Worm (Caenorhabditis elegans) whole organism, dauer: ENCODE measurements around the gene str-227.
"Not testable (repeated sequence)": the region's sequence is repeated elsewhere in the genome, so short reads cannot be mapped to it uniquely, and the experiment has no call there.

Source experiments
- unc-62 ChIP-seq: sonication (generic microtip); optimal IDR thresholded peaks from 2 replicates; lab custom pipeline; 2017; ENCODE audit warnings: missing biosample characterization, missing genetic modification reagents, missing genetic modification characterization

The str-227 gene

DNA sequence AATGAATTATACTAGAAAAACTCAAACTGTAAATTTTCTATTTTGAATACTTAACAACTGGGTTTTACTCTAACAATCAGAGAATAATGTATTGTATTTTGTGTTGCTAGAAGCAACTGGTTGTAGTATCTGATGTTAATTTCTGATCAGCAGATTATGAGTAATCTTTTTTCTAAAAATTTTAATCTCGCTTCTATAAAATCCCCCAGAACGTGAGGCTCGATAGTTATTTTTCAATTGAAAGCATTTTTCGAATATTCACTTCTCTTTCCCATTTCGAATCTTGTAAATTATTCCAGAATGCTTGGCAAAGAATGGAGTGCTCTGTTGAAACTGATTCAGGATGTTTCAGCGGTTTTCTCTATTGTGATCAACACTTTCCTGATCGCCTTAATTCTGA is at the start of gene str-227:
Gene str-227 (plus strand): TSS at position 301 of the 400 bp plus-strand sequence.
- TF ChIP-seq unc-62 (GFP tag; lab: Kevin White, UChicago), result no peak

- no peak for TF ChIP-seq unc-62 (GFP tag; lab: Kevin White, UChicago)
Measured at ce11 chrV:3468436-3468835, 49.6 kb upstream of the str-227 start, which contains the start of gene gst-33. Gene gst-33 (minus strand): TSS chrV:3468562.

DNA sequence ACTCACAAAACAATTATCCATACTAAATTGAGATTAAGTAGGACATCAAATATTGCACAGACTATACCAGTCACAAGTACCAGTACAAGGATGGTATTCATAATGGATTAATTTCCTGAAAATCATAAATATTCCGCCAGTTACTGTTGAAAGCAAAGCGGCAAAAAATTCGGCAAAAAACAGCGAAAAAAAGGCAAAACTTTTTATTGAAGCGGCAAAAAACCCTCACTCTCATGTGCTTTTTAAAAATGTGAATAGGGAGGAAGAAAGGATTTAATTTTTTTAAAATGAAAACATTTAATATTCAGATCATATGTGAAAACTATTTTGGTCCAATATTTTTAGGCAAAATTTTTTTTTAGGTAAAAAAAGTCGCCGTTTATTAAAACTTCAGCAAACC is 47.2 kb upstream of the str-227 start, which contains the start of gene srbc-29:
Gene srbc-29 (minus strand): TSS at position 101 of the 400 bp plus-strand sequence.
- TF ChIP-seq unc-62 (GFP tag; lab: Kevin White, UChicago), result no peak

ce11 chrV:3475021-3475420 is 43.0 kb upstream of the str-227 start, which contains the start of gene oac-2:
Gene oac-2 (minus strand): TSS chrV:3475121.
- no peak for TF ChIP-seq unc-62 (GFP tag; lab: Kevin White, UChicago)

DNA sequence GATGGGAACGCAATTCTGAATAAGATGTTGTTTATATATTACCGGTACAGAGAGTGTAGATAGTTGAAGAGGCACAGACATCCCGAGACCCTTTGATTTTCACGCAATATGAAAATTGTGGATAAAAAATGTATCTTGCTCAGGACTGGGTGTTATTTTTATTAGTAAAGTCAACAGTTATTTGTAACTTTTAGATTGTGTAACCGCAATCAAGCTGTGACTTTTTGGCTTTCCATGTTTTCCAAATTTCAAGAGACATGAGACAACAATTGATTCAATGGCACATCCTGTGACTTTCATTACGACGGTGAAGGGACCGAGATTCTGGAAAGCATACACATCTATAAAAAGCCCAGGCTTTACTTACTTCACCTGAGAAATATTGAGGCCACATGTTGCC is 41.8 kb upstream of the str-227 start:
- TF ChIP-seq unc-62 (GFP tag; lab: Kevin White, UChicago), result no peak

DNA sequence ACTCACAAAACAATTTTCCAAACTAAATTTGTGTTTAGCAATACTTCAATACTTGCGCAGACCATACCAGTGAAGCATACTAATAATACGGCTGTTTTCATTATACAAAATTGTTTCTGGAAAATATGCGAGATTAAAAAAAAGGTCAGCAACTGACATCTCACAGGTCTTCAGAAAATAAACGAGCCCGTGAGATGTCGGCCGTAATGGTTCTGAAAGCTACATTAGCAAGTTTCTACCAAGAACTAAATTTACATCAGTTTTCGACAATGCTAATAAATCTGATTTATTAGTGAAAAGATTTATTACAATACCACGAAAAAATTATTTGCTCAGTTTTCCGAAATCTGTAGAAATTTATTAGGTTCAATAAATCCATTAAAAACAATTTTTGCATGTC is 40.5 kb upstream of the str-227 start, which contains the start of gene srbc-31:
Gene srbc-31 (minus strand): TSS at position 101 of the 400 bp plus-strand sequence.
- TF ChIP-seq unc-62 (GFP tag; lab: Kevin White, UChicago), result no peak

DNA sequence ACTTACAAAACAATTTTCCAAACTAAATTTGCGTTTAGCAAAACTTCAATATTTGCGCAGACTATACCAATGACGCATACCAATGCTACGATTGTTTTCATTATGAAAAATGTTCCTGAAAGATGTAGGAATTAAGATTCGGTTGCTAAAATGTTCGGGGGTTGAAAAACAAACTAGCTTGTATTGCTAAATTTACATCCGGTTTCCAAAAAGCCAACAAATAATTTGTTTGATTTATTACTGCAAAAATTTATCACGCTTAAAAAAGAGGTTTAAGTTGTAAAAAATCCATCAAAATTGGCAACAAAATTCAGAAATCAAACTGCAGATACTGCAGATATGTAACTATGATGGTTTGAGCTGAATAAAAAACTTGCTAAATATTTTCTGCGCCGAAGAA is 37.6 kb upstream of the str-227 start, which contains the start of gene srbc-30:
Gene srbc-30 (minus strand): TSS at position 101 of the 400 bp plus-strand sequence.
- no peak for TF ChIP-seq unc-62 (GFP tag; lab: Kevin White, UChicago)

DNA sequence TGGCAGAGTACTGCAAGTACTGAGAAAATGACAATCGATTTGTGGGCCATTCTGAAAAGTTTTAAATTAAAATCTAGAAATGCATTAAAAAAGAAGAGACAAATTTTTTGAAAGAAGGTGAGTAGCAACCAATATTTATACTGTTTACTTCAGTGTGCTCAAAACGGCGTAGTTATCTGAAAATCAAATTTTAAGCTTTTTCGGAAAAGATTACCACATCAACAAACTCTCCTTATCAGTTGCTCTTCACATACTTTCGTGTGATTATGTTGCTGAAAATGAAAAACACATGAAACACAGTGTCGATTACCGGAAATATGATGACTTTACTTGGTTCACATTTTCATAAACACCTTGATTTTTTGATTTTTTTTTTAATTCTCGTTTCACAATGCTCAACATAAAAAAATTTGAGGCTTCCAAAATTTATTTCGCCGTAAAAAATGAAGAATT is 35.4 kb upstream of the str-227 start, which contains the start of gene lys-7:
Gene lys-7 (minus strand): TSS at position 51 of the 453 bp plus-strand sequence.
- no peak for TF ChIP-seq unc-62 (GFP tag; lab: Kevin White, UChicago)

DNA sequence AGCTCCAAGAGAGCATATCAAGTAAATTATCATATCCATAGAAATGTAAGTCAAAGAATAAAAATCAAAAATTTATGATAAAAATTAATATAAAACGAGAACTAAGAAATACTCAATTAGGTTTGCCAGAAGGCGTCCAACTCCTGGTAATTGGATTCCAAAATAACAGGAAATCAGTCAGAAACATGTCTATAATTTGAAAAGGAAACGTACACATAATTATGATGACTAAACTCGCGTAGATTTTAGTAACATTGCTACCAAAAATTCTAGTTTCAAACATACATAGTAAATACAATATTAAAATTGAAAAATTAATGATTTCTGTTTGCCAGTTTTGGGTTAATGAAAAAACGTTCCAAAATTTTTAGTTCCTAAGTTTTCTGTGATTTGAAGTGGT is 33.3 kb upstream of the str-227 start, which contains the start of gene srbc-33:
Gene srbc-33 (minus strand): TSS at position 101 of the 400 bp plus-strand sequence.
- TF ChIP-seq unc-62 (GFP tag; lab: Kevin White, UChicago), result no peak

- no peak for TF ChIP-seq unc-62 (GFP tag; lab: Kevin White, UChicago)
Measured at ce11 chrV:3486857-3487256, 31.1 kb upstream of the str-227 start, which contains the start of gene srbc-32. Gene srbc-32 (minus strand): TSS chrV:3486957.

DNA sequence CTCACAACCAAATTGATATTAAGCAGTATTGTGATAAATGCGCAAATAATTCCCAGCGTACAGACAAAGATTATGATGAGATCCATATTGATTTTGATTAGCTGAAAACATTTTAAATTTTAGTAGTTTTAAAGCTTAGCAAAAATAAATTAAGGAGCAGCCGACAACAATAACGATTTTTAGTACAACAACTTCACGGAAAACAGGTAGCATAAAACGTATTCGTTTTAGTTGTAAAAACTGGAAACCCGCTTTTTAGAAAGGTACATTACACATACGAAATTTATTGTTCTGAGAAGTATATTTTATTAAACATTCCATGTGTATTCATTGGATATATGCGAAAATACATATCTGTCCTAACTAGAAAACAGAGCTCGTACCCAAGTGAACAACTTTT is 27.6 kb upstream of the str-227 start, which contains the start of gene srbc-36:
Gene srbc-36 (minus strand): TSS at position 101 of the 400 bp plus-strand sequence.
- TF ChIP-seq unc-62 (GFP tag; lab: Kevin White, UChicago), result no peak

DNA sequence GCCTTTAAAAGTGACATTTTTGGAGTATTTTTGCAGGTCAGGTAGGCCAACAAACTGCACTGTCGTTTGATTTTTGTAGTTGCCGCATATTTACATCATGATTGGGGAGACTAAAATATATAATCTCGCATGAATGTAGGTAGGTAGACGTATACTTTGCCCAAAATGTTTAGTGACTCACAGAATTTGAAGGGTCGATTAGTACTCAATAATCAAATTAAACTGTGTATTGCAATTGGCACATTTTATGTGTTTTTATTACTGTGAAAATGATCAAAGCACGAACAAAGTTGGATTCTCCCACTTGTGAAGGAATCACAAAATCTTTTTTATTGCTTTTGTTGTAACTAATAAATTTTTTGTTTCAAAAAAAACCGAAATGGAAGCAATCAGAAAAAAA is 21.1 kb upstream of the str-227 start, which contains the start of gene C07G3.15:
Gene C07G3.15 (minus strand): TSS at position 101 of the 400 bp plus-strand sequence.
- no peak for TF ChIP-seq unc-62 (GFP tag; lab: Kevin White, UChicago)

ce11 chrV:3502038-3502437 is 16.0 kb upstream of the str-227 start, which contains the start of the genes C07G3.8 and C07G3.10:
Gene C07G3.8 (minus strand): TSS chrV:3502138.
Gene C07G3.10 (plus strand): TSS chrV:3502307.
- no peak for TF ChIP-seq unc-62 (GFP tag; lab: Kevin White, UChicago)

ce11 chrV:3505745-3506144 is 12.2 kb upstream of the str-227 start:
- TF ChIP-seq unc-62 (GFP tag; lab: Kevin White, UChicago), result no peak

DNA sequence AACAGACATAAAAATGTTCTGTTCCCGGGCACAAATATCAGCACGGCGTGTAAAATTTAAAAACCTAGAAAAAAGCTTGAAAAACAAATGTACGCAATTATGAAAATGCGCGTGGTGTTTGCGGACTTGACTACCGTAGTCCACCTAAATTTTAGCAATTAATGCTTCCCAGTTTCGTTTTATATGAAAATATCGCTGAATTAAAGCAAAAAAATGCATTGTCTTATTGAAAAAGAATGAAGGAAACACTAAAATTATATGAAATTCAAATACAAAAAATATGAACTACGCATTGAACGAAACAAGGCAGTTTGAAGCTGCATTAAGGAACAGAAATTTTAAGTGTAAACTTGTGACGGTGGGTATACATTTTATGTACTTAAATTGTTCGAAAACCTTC is 11.7 kb upstream of the str-227 start, which contains the start of gene ugt-64:
Gene ugt-64 (minus strand): TSS at position 101 of the 400 bp plus-strand sequence.
- not testable (repeated sequence) for TF ChIP-seq unc-62 (GFP tag; lab: Kevin White, UChicago)

ce11 chrV:3507691-3508090 is 10.3 kb upstream of the str-227 start, which contains the start of gene str-225:
Gene str-225 (plus strand): TSS chrV:3507822.
- no peak for TF ChIP-seq unc-62 (GFP tag; lab: Kevin White, UChicago)

DNA sequence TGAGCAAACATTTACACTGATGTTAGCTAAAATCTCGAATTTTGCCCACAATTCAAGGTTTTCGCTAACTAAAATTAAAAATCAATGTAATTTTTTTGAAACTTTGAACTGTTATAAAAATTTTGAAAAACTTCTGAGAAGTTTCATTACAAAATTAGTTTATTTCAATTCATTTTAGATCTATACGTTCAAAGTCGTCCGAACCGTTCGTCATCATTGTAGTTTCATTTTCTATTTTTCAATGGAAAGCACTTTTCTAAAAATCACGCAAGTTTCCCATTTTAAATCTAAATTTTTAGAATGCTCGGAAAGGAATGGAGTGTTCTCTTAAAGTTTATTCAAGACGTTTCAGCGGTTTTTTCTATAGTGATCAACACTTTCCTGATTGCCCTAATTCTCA is 8.1 kb upstream of the str-227 start, which contains the start of gene str-228:
Gene str-228 (plus strand): TSS at position 301 of the 400 bp plus-strand sequence.
- no peak for TF ChIP-seq unc-62 (GFP tag; lab: Kevin White, UChicago)
